Worm (Caenorhabditis elegans): Measurements from ENCODE around the gene slc-36.5.

DNA sequence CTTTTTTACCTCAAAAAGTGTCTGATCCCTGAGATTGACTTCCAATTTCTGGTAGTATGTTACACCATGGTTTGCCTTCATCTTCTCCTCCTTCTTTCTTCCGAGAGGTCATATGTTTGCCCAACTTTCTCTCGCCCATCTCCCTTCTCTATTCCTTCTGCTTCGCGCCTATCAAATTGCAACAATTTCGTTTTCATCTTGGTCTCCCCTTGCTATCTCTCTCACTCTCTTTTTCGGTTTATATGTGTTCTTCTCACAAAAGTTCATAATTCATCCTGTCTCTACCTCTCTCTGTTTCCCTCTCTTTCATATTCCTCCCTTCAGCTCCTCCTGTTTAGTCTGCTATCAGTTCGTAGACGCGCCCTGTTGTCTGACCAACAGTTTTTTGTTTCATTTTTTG lies 50.1 kb downstream of the slc-36.5 start:
- TF ChIP-seq nhr-11 (tag; optimal IDR thresholded peaks at IDR 0.05), result no peak
- peak; percentile 37 for TF ChIP-seq nhr-25 (tag; optimal IDR thresholded peaks at IDR 0.05)

All from whole organism, L3 larva.